1 fruit fly cellular context compared by ENCODE assay signal in genomic region chr3R:11200885-11201421, dm6.
TF ChIP-seq lines count a peak whose summit lies in the region.

No protein-coding gene starts in this region.

TF ChIP-seq in whole organism, embryonic, 481 proteins besides CTCF, POLR2A, EP300 and RAD21 (continued from another document and continues in another):
- TF ChIP-seq chn (GFP tag; optimal IDR thresholded peaks at IDR 0.05; lab: Kevin White, UChicago), result no peak
- peak in 1 of 2 experiments; percentile 44 for TF ChIP-seq bsh (GFP tag; optimal IDR thresholded peaks at IDR 0.05; lab: Kevin White, UChicago)
- no peak for TF ChIP-seq NC2α (GFP tag; optimal IDR thresholded peaks at IDR 0.05; lab: Kevin White, UChicago)
- peak; percentile 81 for TF ChIP-seq CG2120 (GFP tag; optimal IDR thresholded peaks at IDR 0.05; lab: Kevin White, UChicago)
- TF ChIP-seq ac (GFP tag; optimal IDR thresholded peaks at IDR 0.05; lab: Kevin White, UChicago), result no peak
- no peak for TF ChIP-seq cad (GFP tag; optimal IDR thresholded peaks at IDR 0.05; lab: Kevin White, UChicago)
- peak; percentile 5 for TF ChIP-seq slou (GFP tag; optimal IDR thresholded peaks at IDR 0.05; lab: Kevin White, UChicago)
- TF ChIP-seq HLHmδ (GFP tag; optimal IDR thresholded peaks at IDR 0.05; lab: Kevin White, UChicago), result no peak
- TF ChIP-seq CG1233 (GFP tag; optimal IDR thresholded peaks at IDR 0.05; lab: Kevin White, UChicago), result peak; percentile 58
- no peak for TF ChIP-seq Xrp1 (GFP tag; IDR thresholded peaks at IDR 0.05; lab: Robert Waterston, UW)
- TF ChIP-seq Asciz (GFP tag; optimal IDR thresholded peaks at IDR 0.05; lab: Kevin White, UChicago), result peak; percentile 32
- no peak for TF ChIP-seq btn (GFP tag; optimal IDR thresholded peaks at IDR 0.05; lab: Kevin White, UChicago)
- no peak for TF ChIP-seq CG11398 (GFP tag; optimal IDR thresholded peaks at IDR 0.05; lab: Kevin White, UChicago)
- TF ChIP-seq CHES-1-like (GFP tag; optimal IDR thresholded peaks at IDR 0.05; lab: Kevin White, UChicago), result no peak
- no peak for TF ChIP-seq CG8944 (GFP tag; optimal IDR thresholded peaks at IDR 0.05; lab: Kevin White, UChicago)
- no peak for TF ChIP-seq luna (GFP tag; optimal IDR thresholded peaks at IDR 0.05; lab: Kevin White, UChicago)
- TF ChIP-seq CG5953 (GFP tag; IDR thresholded peaks at IDR 0.05; lab: Robert Waterston, UW), result no peak
- TF ChIP-seq schlank (tag; optimal IDR thresholded peaks at IDR 0.05; lab: Kevin White, UChicago), result peak; percentile 4
- TF ChIP-seq Elba2 (GFP tag; optimal IDR thresholded peaks at IDR 0.05; lab: Kevin White, UChicago), result no peak
- TF ChIP-seq CG12744 (GFP tag; optimal IDR thresholded peaks at IDR 0.05; lab: Kevin White, UChicago), result no peak
- peak; percentile 34 for TF ChIP-seq CG9817 (tag; optimal IDR thresholded peaks at IDR 0.05; lab: Kevin White, UChicago)
- TF ChIP-seq nerfin-1 (tag; optimal IDR thresholded peaks at IDR 0.05; lab: Kevin White, UChicago), result no peak
- no peak for TF ChIP-seq NC2β (GFP tag; optimal IDR thresholded peaks at IDR 0.05; lab: Kevin White, UChicago)
- TF ChIP-seq Side (GFP tag; optimal IDR thresholded peaks at IDR 0.05; lab: Kevin White, UChicago), result no peak
- peak; percentile 21; the same call in 1 of the 2 replicates for TF ChIP-seq wor (GFP tag; IDR thresholded peaks at IDR 0.05; lab: Robert Waterston, UW)
- TF ChIP-seq sima (GFP tag; optimal IDR thresholded peaks at IDR 0.05; lab: Kevin White, UChicago), result no peak
- TF ChIP-seq Pdp1 (GFP tag; optimal IDR thresholded peaks at IDR 0.05; lab: Kevin White, UChicago), result peak in 1 of 2 experiments; percentile 66
- TF ChIP-seq Doc2 (GFP tag; IDR thresholded peaks at IDR 0.05; lab: Robert Waterston, UW), result no peak
- TF ChIP-seq knrl (GFP tag; IDR thresholded peaks at IDR 0.05; lab: Robert Waterston, UW; ENCODE audit: partially characterized antibody), result no peak
- TF ChIP-seq ftz-f1 (GFP tag; optimal IDR thresholded peaks at IDR 0.05; lab: Kevin White, UChicago), result no peak
- TF ChIP-seq sqz (GFP tag; optimal IDR thresholded peaks at IDR 0.05; lab: Kevin White, UChicago), result no peak
- peak; percentile 37; the same call in 1 of the 2 replicates for TF ChIP-seq ssp (GFP tag; IDR thresholded peaks at IDR 0.05; lab: Robert Waterston, UW)
- TF ChIP-seq Nf-YC (tag; optimal IDR thresholded peaks at IDR 0.05; lab: Kevin White, UChicago), result no peak
- TF ChIP-seq E2f1 (GFP tag; IDR thresholded peaks at IDR 0.05; lab: Robert Waterston, UW), result peak; percentile 56
- 0 out of 3 replicates have a peak, but pooled peaks have one; percentile 5 for TF ChIP-seq Optix (GFP tag; IDR thresholded peaks at IDR 0.05; lab: Robert Waterston, UW)
- TF ChIP-seq chm (GFP tag; IDR thresholded peaks at IDR 0.05; lab: Robert Waterston, UW), result no peak
- TF ChIP-seq toy (GFP tag; IDR thresholded peaks at IDR 0.05; lab: Robert Waterston, UW), result no peak
- TF ChIP-seq gem (tag; optimal IDR thresholded peaks at IDR 0.05; lab: Kevin White, UChicago), result peak; percentile 82
- no peak for TF ChIP-seq Lpt (GFP tag; optimal IDR thresholded peaks at IDR 0.05; lab: Kevin White, UChicago)
- no peak for TF ChIP-seq wek (GFP tag; optimal IDR thresholded peaks at IDR 0.05; lab: Kevin White, UChicago)
- TF ChIP-seq jing (GFP tag; optimal IDR thresholded peaks at IDR 0.05; lab: Kevin White, UChicago), result no peak
- TF ChIP-seq Atf6 (GFP tag; IDR thresholded peaks at IDR 0.05; lab: Robert Waterston, UW), result peak; percentile 75; the same call in 1 of the 2 replicates
- no peak for TF ChIP-seq ara (GFP tag; IDR thresholded peaks at IDR 0.05; lab: Robert Waterston, UW)
- peak; percentile 33; the same call in 1 of the 4 replicates for TF ChIP-seq Gug (GFP tag; IDR thresholded peaks at IDR 0.05; lab: Robert Waterston, UW)
- no peak for TF ChIP-seq her (GFP tag; optimal IDR thresholded peaks at IDR 0.05; lab: Kevin White, UChicago)
- no peak for TF ChIP-seq hkb (optimal IDR thresholded peaks at IDR 0.05; lab: Kevin White, UChicago)
- TF ChIP-seq hkb (GFP tag; IDR thresholded peaks at IDR 0.05; lab: Robert Waterston, UW), result peak; percentile 60; the same call in 1 of the 2 replicates
- no peak for TF ChIP-seq crol (GFP tag; IDR thresholded peaks at IDR 0.05; lab: Robert Waterston, UW)
- peak; percentile 61; the same call in 2 of the 3 replicates for TF ChIP-seq tgo (GFP tag; IDR thresholded peaks at IDR 0.05; lab: Robert Waterston, UW)
- TF ChIP-seq CG18476 (GFP tag; optimal IDR thresholded peaks at IDR 0.05; lab: Kevin White, UChicago), result peak; percentile 37
- peak; percentile 46 for TF ChIP-seq CG10654 (GFP tag; optimal IDR thresholded peaks at IDR 0.05; lab: Kevin White, UChicago)
- TF ChIP-seq hbn (GFP tag; IDR thresholded peaks at IDR 0.05; lab: Robert Waterston, UW; ENCODE audit: partially characterized antibody), result no peak
- no peak for TF ChIP-seq eyg (GFP tag; optimal IDR thresholded peaks at IDR 0.05; lab: Kevin White, UChicago)
- TF ChIP-seq D19B (GFP tag; optimal IDR thresholded peaks at IDR 0.05; lab: Kevin White, UChicago), result peak; percentile 100
- TF ChIP-seq Max (GFP tag; optimal IDR thresholded peaks at IDR 0.05; lab: Kevin White, UChicago), result peak; percentile 56
- TF ChIP-seq Mes4 (GFP tag; optimal IDR thresholded peaks at IDR 0.05; lab: Kevin White, UChicago), result no peak
- no peak for TF ChIP-seq CG14014 (GFP tag; IDR thresholded peaks at IDR 0.05; lab: Robert Waterston, UW)
- TF ChIP-seq CG3163 (GFP tag; optimal IDR thresholded peaks at IDR 0.05; lab: Kevin White, UChicago), result no peak
- TF ChIP-seq Bdp1 (GFP tag; optimal IDR thresholded peaks at IDR 0.05; lab: Kevin White, UChicago), result no peak
- no peak for TF ChIP-seq hth (optimal IDR thresholded peaks at IDR 0.05; lab: Kevin White, UChicago)
- no peak for TF ChIP-seq Oaz (GFP tag; IDR thresholded peaks at IDR 0.05; lab: Robert Waterston, UW)
- TF ChIP-seq Hr51 (GFP tag; optimal IDR thresholded peaks at IDR 0.05; lab: Kevin White, UChicago), result peak in 1 of 2 experiments; percentile 77
- no peak for TF ChIP-seq CG12299 (tag; optimal IDR thresholded peaks at IDR 0.05; lab: Kevin White, UChicago)
- no peak for TF ChIP-seq CG14965 (GFP tag; optimal IDR thresholded peaks at IDR 0.05; lab: Kevin White, UChicago; ENCODE audit: borderline replicate concordance)
- peak; percentile 33 for TF ChIP-seq CG9437 (GFP tag; optimal IDR thresholded peaks at IDR 0.05; lab: Kevin White, UChicago)
- TF ChIP-seq Nf-YA (GFP tag; IDR thresholded peaks at IDR 0.05; lab: Robert Waterston, UW), result no peak
- no peak for TF ChIP-seq CG1792 (GFP tag; optimal IDR thresholded peaks at IDR 0.05; lab: Kevin White, UChicago)
- no peak for TF ChIP-seq Antp (GFP tag; optimal IDR thresholded peaks at IDR 0.05; lab: Kevin White, UChicago)
- peak; percentile 77 for TF ChIP-seq Meics (GFP tag; optimal IDR thresholded peaks at IDR 0.05; lab: Kevin White, UChicago)
- TF ChIP-seq lmd (GFP tag; IDR thresholded peaks at IDR 0.05; lab: Robert Waterston, UW), result peak; percentile 49; the same call in 1 of the 2 replicates
- no peak for TF ChIP-seq zen2 (GFP tag; IDR thresholded peaks at IDR 0.05; lab: Robert Waterston, UW; ENCODE audit: partially characterized antibody)
- peak; percentile 75 for TF ChIP-seq Dek (tag; optimal IDR thresholded peaks at IDR 0.05; lab: Kevin White, UChicago)
- no peak for TF ChIP-seq MBD-R2 (GFP tag; IDR thresholded peaks at IDR 0.05; lab: Robert Waterston, UW)
- peak; percentile 9 for TF ChIP-seq BtbVII (GFP tag; optimal IDR thresholded peaks at IDR 0.05; lab: Kevin White, UChicago)
- TF ChIP-seq CG11696 (GFP tag; IDR thresholded peaks at IDR 0.05; lab: Robert Waterston, UW), result no peak
- no peak for TF ChIP-seq rib (GFP tag; IDR thresholded peaks at IDR 0.05; lab: Robert Waterston, UW)
- TF ChIP-seq CG4820 (GFP tag; optimal IDR thresholded peaks at IDR 0.05; lab: Kevin White, UChicago), result peak; percentile 28
- TF ChIP-seq Atf3 (GFP tag; optimal IDR thresholded peaks at IDR 0.05; lab: Kevin White, UChicago), result no peak
- no peak for TF ChIP-seq Neu2 (GFP tag; optimal IDR thresholded peaks at IDR 0.05; lab: Kevin White, UChicago; ENCODE audit: borderline replicate concordance)
- TF ChIP-seq Lhr (GFP tag; optimal IDR thresholded peaks at IDR 0.05; lab: Kevin White, UChicago), result no peak
- TF ChIP-seq Rfx (GFP tag; IDR thresholded peaks at IDR 0.05; lab: Robert Waterston, UW), result peak; percentile 75
- no peak for TF ChIP-seq croc (GFP tag; conservative IDR thresholded peaks at IDR 0.05; lab: Robert Waterston, UW)
- peak; percentile 55; the same call in 2 of the 3 replicates for TF ChIP-seq H15 (GFP tag; IDR thresholded peaks at IDR 0.05; lab: Robert Waterston, UW)
- peak; percentile 60 for TF ChIP-seq CG9727 (GFP tag; optimal IDR thresholded peaks at IDR 0.05; lab: Kevin White, UChicago)
- TF ChIP-seq CG32767 (GFP tag; IDR thresholded peaks at IDR 0.05; lab: Robert Waterston, UW), result peak; percentile 46; the same call in 1 of the 2 replicates
- peak; percentile 51 for TF ChIP-seq CG7556 (GFP tag; optimal IDR thresholded peaks at IDR 0.05; lab: Kevin White, UChicago)
- no peak for TF ChIP-seq CG34224 (GFP tag; IDR thresholded peaks at IDR 0.05; lab: Robert Waterston, UW; ENCODE audit: partially characterized antibody)
- no peak for TF ChIP-seq amos (GFP tag; IDR thresholded peaks at IDR 0.05; lab: Robert Waterston, UW; ENCODE audit: partially characterized antibody)
- TF ChIP-seq CG17612 (GFP tag; IDR thresholded peaks at IDR 0.05; lab: Robert Waterston, UW), result no peak
- TF ChIP-seq CG14710 (tag; optimal IDR thresholded peaks at IDR 0.05; lab: Kevin White, UChicago), result no peak
- TF ChIP-seq Dad (GFP tag; optimal IDR thresholded peaks at IDR 0.05; lab: Kevin White, UChicago), result no peak
- no peak for TF ChIP-seq disco-r (GFP tag; optimal IDR thresholded peaks at IDR 0.05; lab: Kevin White, UChicago)
- TF ChIP-seq CG3726 (GFP tag; IDR thresholded peaks at IDR 0.05; lab: Robert Waterston, UW), result no peak
- no peak for TF ChIP-seq Trl (optimal IDR thresholded peaks at IDR 0.05; lab: Kevin White, UChicago)
- TF ChIP-seq Trl (GFP tag; optimal IDR thresholded peaks at IDR 0.05; lab: Kevin White, UChicago), result no peak
- no peak for TF ChIP-seq Eip74EF (GFP tag; optimal IDR thresholded peaks at IDR 0.05; lab: Kevin White, UChicago)
- TF ChIP-seq CG1602 (GFP tag; optimal IDR thresholded peaks at IDR 0.05; lab: Kevin White, UChicago), result peak; percentile 9
- TF ChIP-seq Ptx1 (GFP tag; IDR thresholded peaks at IDR 0.05; lab: Robert Waterston, UW), result peak; percentile 66
- no peak for TF ChIP-seq danr (GFP tag; IDR thresholded peaks at IDR 0.05; lab: Robert Waterston, UW)
- TF ChIP-seq CG10543 (GFP tag; optimal IDR thresholded peaks at IDR 0.05; lab: Kevin White, UChicago), result no peak
- peak; percentile 40 for TF ChIP-seq Abd-B (GFP tag; optimal IDR thresholded peaks at IDR 0.05; lab: Kevin White, UChicago)
- TF ChIP-seq sd (tag; optimal IDR thresholded peaks at IDR 0.05; lab: Kevin White, UChicago), result peak; percentile 69
- peak; percentile 75 for TF ChIP-seq cwo (GFP tag; optimal IDR thresholded peaks at IDR 0.05; lab: Kevin White, UChicago)
- no peak for TF ChIP-seq gcm2 (GFP tag; optimal IDR thresholded peaks at IDR 0.05; lab: Kevin White, UChicago)
- no peak for TF ChIP-seq C15 (GFP tag; IDR thresholded peaks at IDR 0.05; lab: Robert Waterston, UW)
- peak; percentile 35 for TF ChIP-seq CG3995 (GFP tag; optimal IDR thresholded peaks at IDR 0.05; lab: Kevin White, UChicago)
- TF ChIP-seq trem (tag; optimal IDR thresholded peaks at IDR 0.05; lab: Kevin White, UChicago), result no peak
- TF ChIP-seq HHEX (GFP tag; optimal IDR thresholded peaks at IDR 0.05; lab: Kevin White, UChicago), result peak; percentile 62
- peak; percentile 15 for TF ChIP-seq ems (GFP tag; optimal IDR thresholded peaks at IDR 0.05; lab: Kevin White, UChicago)
- no peak for TF ChIP-seq ham (GFP tag; IDR thresholded peaks at IDR 0.05; lab: Robert Waterston, UW)
- no peak for TF ChIP-seq otp (GFP tag; IDR thresholded peaks at IDR 0.05; lab: Robert Waterston, UW)
- peak; percentile 17 for TF ChIP-seq CG8388 (GFP tag; optimal IDR thresholded peaks at IDR 0.05; lab: Kevin White, UChicago)
- TF ChIP-seq Fer1 (GFP tag; optimal IDR thresholded peaks at IDR 0.05; lab: Kevin White, UChicago), result peak; percentile 46
- no peak for TF ChIP-seq CG1832 (GFP tag; optimal IDR thresholded peaks at IDR 0.05; lab: Kevin White, UChicago)
- TF ChIP-seq Blimp-1 (GFP tag; optimal IDR thresholded peaks at IDR 0.05; lab: Kevin White, UChicago), result peak; percentile 39
- peak; percentile 63 for TF ChIP-seq Fer3 (tag; optimal IDR thresholded peaks at IDR 0.05; lab: Kevin White, UChicago)
- TF ChIP-seq ind (GFP tag; optimal IDR thresholded peaks at IDR 0.05; lab: Kevin White, UChicago), result peak; percentile 61
- no peak for TF ChIP-seq CG4282 (GFP tag; optimal IDR thresholded peaks at IDR 0.05; lab: Kevin White, UChicago)
- TF ChIP-seq Hr78 (GFP tag; optimal IDR thresholded peaks at IDR 0.05; lab: Kevin White, UChicago), result peak in 1 of 2 experiments; percentile 64
- no peak for TF ChIP-seq cato (GFP tag; optimal IDR thresholded peaks at IDR 0.05; lab: Kevin White, UChicago; ENCODE audit: borderline replicate concordance)
- no peak for TF ChIP-seq shn (GFP tag; optimal IDR thresholded peaks at IDR 0.05; lab: Kevin White, UChicago)
- no peak for TF ChIP-seq MESR4 (GFP tag; optimal IDR thresholded peaks at IDR 0.05; lab: Kevin White, UChicago)
- no peak for TF ChIP-seq unc-4 (GFP tag; IDR thresholded peaks at IDR 0.05; lab: Robert Waterston, UW; ENCODE audit: partially characterized antibody)
- no peak for TF ChIP-seq CG4854 (GFP tag; optimal IDR thresholded peaks at IDR 0.05; lab: Kevin White, UChicago)
- no peak for TF ChIP-seq CG14667 (GFP tag; IDR thresholded peaks at IDR 0.05; lab: Robert Waterston, UW)
- no peak for TF ChIP-seq CG16863 (GFP tag; optimal IDR thresholded peaks at IDR 0.05; lab: Kevin White, UChicago)
- TF ChIP-seq CG15514 (GFP tag; optimal IDR thresholded peaks at IDR 0.05; lab: Kevin White, UChicago), result peak; percentile 54
- TF ChIP-seq Hr3 (GFP tag; optimal IDR thresholded peaks at IDR 0.05; lab: Kevin White, UChicago), result peak; percentile 41
- TF ChIP-seq Hmx (GFP tag; optimal IDR thresholded peaks at IDR 0.05; lab: Kevin White, UChicago), result no peak
- TF ChIP-seq CG7963 (GFP tag; IDR thresholded peaks at IDR 0.05; lab: Robert Waterston, UW; ENCODE audit: partially characterized antibody), result no peak
- peak; percentile 15 for TF ChIP-seq CG10267 (tag; optimal IDR thresholded peaks at IDR 0.05; lab: Kevin White, UChicago)
- TF ChIP-seq lola (GFP tag; optimal IDR thresholded peaks at IDR 0.05; lab: Kevin White, UChicago), result no peak
- no peak for TF ChIP-seq gce (GFP tag; IDR thresholded peaks at IDR 0.05; lab: Robert Waterston, UW)
- TF ChIP-seq insv (GFP tag; optimal IDR thresholded peaks at IDR 0.05; lab: Kevin White, UChicago), result no peak
